Worm (Caenorhabditis elegans) whole organism, mixed stage, embryonic: ENCODE measurements around the gene M02F4.1.

ENCODE experiments used
- M03D4.4 ChIP-seq: sonication (generic microtip); optimal IDR thresholded peaks from 2 replicates; lab custom pipeline; 2017; ENCODE audit warnings: mild to moderate bottlenecking, missing genetic modification characterization, missing compliant biosample characterization
- bed-3 ChIP-seq: fragments of 200-800 bp; sonication (Bioruptor generic); optimal IDR thresholded peaks from 3 replicates; lab custom pipeline; 2018; ENCODE audit warnings: mild to moderate bottlenecking, missing genetic modification characterization, moderate library complexity, missing compliant biosample characterization
- blmp-1 ChIP-seq: fragments of 150-350 bp; optimal IDR thresholded peaks from 2 replicates; lab custom pipeline; 2014; ENCODE audit warnings: missing biosample characterization, missing genetic modification characterization
- ceh-39 ChIP-seq: fragments of 150-350 bp; optimal IDR thresholded peaks from 2 replicates; lab custom pipeline; 2014; ENCODE audit warnings: missing biosample characterization, missing genetic modification characterization
- ceh-43 ChIP-seq: fragments of 200-800 bp; sonication (Bioruptor generic); optimal IDR thresholded peaks from 2 replicates; lab custom pipeline; 2018; ENCODE audit warnings: mild to moderate bottlenecking, missing genetic modification characterization, moderate library complexity, missing compliant biosample characterization
- ceh-83 ChIP-seq: fragments of 200-800 bp; sonication (Bioruptor generic); optimal IDR thresholded peaks from 2 replicates; lab custom pipeline; 2018; ENCODE audit warnings: mild to moderate bottlenecking, missing genetic modification characterization, missing compliant biosample characterization
- ces-1 ChIP-seq: fragments of 150-350 bp; optimal IDR thresholded peaks from 2 replicates; lab custom pipeline; 2014; ENCODE audit warnings: missing biosample characterization, missing genetic modification reagents, missing genetic modification characterization
- cnd-1 ChIP-seq: fragments of 200-800 bp; sonication (Bioruptor generic); optimal IDR thresholded peaks from 2 replicates; lab custom pipeline; 2018; ENCODE audit warnings: mild to moderate bottlenecking, missing genetic modification characterization, missing compliant biosample characterization
- drap-1 ChIP-seq: fragments of 200-800 bp; sonication (Bioruptor generic); optimal IDR thresholded peaks from 3 replicates; lab custom pipeline; 2018; ENCODE audit warnings: mild to moderate bottlenecking, missing genetic modification characterization, missing compliant biosample characterization
- elt-1 ChIP-seq: sonication (generic microtip); optimal IDR thresholded peaks from 2 replicates; lab custom pipeline; 2017; ENCODE audit warnings: missing genetic modification characterization, mild to moderate bottlenecking, missing compliant biosample characterization, antibody characterized with exemption, moderate library complexity, borderline replicate concordance; ENCODE audit not compliant: insufficient read depth
- elt-3 ChIP-seq: fragments of 150-350 bp; optimal IDR thresholded peaks from 2 replicates; lab custom pipeline; 2014; ENCODE audit warnings: missing biosample characterization, missing genetic modification characterization
- flh-1 ChIP-seq: fragments of 200-800 bp; sonication (Bioruptor generic); optimal IDR thresholded peaks from 2 replicates; lab custom pipeline; 2018; ENCODE audit warnings: mild to moderate bottlenecking, missing genetic modification characterization, moderate library complexity, missing compliant biosample characterization
- ham-2 ChIP-seq: fragments of 200-800 bp; sonication (Bioruptor generic); optimal IDR thresholded peaks from 2 replicates; lab custom pipeline; 2018; ENCODE audit warnings: mild to moderate bottlenecking, missing genetic modification characterization, missing compliant biosample characterization
- lin-13 ChIP-seq: fragments of 150-350 bp; optimal IDR thresholded peaks from 2 replicates; lab custom pipeline; 2014; ENCODE audit warnings: missing biosample characterization, missing genetic modification characterization
- lin-32 ChIP-seq: fragments of 200-800 bp; sonication (Bioruptor generic); optimal IDR thresholded peaks from 2 replicates; lab custom pipeline; 2018; ENCODE audit warnings: mild to moderate bottlenecking, missing genetic modification characterization, missing compliant biosample characterization
- lsy-2 ChIP-seq: fragments of 150-350 bp; optimal IDR thresholded peaks from 2 replicates; lab custom pipeline; 2014; ENCODE audit warnings: missing biosample characterization, missing genetic modification characterization
- mab-5 ChIP-seq: fragments of 150-350 bp; optimal IDR thresholded peaks from 2 replicates; lab custom pipeline; 2014; ENCODE audit warnings: missing biosample characterization, missing genetic modification characterization
- mls-2 ChIP-seq: sonication (generic microtip); optimal IDR thresholded peaks from 2 replicates; lab custom pipeline; 2016; ENCODE audit warnings: mild to moderate bottlenecking, missing genetic modification characterization, moderate library complexity, missing compliant biosample characterization
- nhr-12 ChIP-seq: fragments of 150-350 bp; optimal IDR thresholded peaks from 2 replicates; lab custom pipeline; 2014; ENCODE audit warnings: missing biosample characterization, missing genetic modification characterization
- nhr-237 ChIP-seq: fragments of 150-350 bp; optimal IDR thresholded peaks from 2 replicates; lab custom pipeline; 2014; ENCODE audit warnings: missing biosample characterization, missing genetic modification characterization
- nhr-28 ChIP-seq: fragments of 150-350 bp; optimal IDR thresholded peaks from 2 replicates; lab custom pipeline; 2014; ENCODE audit warnings: missing biosample characterization, missing genetic modification characterization
- pha-4 ChIP-seq: fragments of 150-350 bp; optimal IDR thresholded peaks from 2 replicates; lab custom pipeline; 2018; ENCODE audit warnings: missing biosample characterization, missing genetic modification reagents, missing genetic modification characterization
- sem-2 ChIP-seq: fragments of 200-800 bp; sonication (Bioruptor generic); optimal IDR thresholded peaks from 2 replicates; lab custom pipeline; 2018; ENCODE audit warnings: mild to moderate bottlenecking, missing genetic modification characterization, missing compliant biosample characterization
- snpc-4 ChIP-seq: fragments of 150-350 bp; optimal IDR thresholded peaks from 2 replicates; lab custom pipeline; 2014; ENCODE audit warnings: missing biosample characterization, missing genetic modification characterization
- sptf-1 ChIP-seq: sonication (generic microtip); optimal IDR thresholded peaks from 2 replicates; lab custom pipeline; 2017; ENCODE audit warnings: mild to moderate bottlenecking, missing genetic modification characterization, moderate library complexity, missing compliant biosample characterization
- unc-120 ChIP-seq: sonication (generic microtip); optimal IDR thresholded peaks from 2 replicates; lab custom pipeline; 2017; ENCODE audit warnings: missing genetic modification characterization, missing compliant biosample characterization; ENCODE audit not compliant: poor library complexity, severe bottlenecking
- unc-39 ChIP-seq: fragments of 150-350 bp; optimal IDR thresholded peaks from 2 replicates; lab custom pipeline; 2014; ENCODE audit warnings: missing biosample characterization, missing genetic modification characterization
- unc-62 ChIP-seq: fragments of 150-350 bp; optimal IDR thresholded peaks from 2 replicates; lab custom pipeline; 2014; ENCODE audit warnings: missing biosample characterization, missing genetic modification reagents, missing genetic modification characterization
- zip-8 ChIP-seq: fragments of 150-350 bp; optimal IDR thresholded peaks from 2 replicates; lab custom pipeline; 2014; ENCODE audit warnings: missing biosample characterization, missing genetic modification characterization
- ztf-11 ChIP-seq: fragments of 150-350 bp; optimal IDR thresholded peaks from 2 replicates; lab custom pipeline; 2014; ENCODE audit warnings: missing biosample characterization, missing genetic modification characterization

The M02F4.1 gene

DNA sequence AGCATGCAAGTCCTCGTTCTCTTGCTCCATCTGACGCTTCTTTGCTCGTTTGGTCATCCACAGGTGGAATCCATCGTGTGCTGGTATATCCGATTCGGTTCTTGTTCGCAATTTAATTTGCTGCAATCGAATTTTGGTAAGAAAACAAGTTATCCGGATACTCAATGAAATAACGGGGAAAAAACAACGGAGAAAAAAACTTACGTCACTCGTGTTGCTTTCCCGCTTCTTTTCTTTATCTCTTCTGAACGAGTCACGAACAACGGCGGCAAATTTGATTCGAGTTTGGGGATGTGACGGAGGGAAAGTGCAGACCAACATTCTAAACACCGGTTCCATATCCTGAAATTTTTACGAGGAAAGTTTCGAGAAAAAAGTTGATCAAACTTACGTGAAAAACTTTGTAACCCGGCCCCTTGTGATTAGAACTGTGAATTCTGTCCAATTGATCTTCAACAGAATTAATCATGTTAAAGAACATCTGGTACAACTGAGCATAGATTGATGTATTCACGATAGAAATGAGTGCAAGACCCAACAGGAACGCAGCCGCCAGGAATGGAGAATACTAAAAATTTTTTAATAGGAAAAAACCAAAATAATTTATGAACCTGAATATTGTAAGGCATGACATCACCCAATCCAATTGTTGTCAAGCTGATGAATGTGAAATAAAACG lies 22.5 kb upstream of the M02F4.1 start:
- no peak for TF ChIP-seq nhr-12 (tag; lab: Kevin White, UChicago)
- TF ChIP-seq ces-1: peak; percentile 26

- TF ChIP-seq M03D4.4 (tag; lab: Kevin White, UChicago): no peak
- TF ChIP-seq elt-3: no peak
- TF ChIP-seq ces-1: peak; percentile 85
- TF ChIP-seq cnd-1 (tag; lab: Kevin White, UChicago): no peak
- no peak for TF ChIP-seq snpc-4 (tag; lab: Kevin White, UChicago)
- TF ChIP-seq ham-2 (GFP tag; lab: Kevin White, UChicago): no peak
- TF ChIP-seq unc-62 (GFP tag; lab: Kevin White, UChicago): peak; percentile 36
Measured at ce11 chrX:3049233-3049632, 20.3 kb upstream of the M02F4.1 start.

- TF ChIP-seq elt-1 (tag; lab: Kevin White, UChicago) (no peak), sem-2 (no peak), mab-5 (tag; lab: Kevin White, UChicago) (no peak), sptf-1 (tag; lab: Kevin White, UChicago) (no peak), blmp-1 (tag; lab: Kevin White, UChicago) (no peak), drap-1 (no peak), ces-1 (no peak), ceh-39 (tag; lab: Kevin White, UChicago) (no peak), pha-4 (tag; lab: Kevin White, UChicago) (no peak), flh-1 (GFP tag; lab: Kevin White, UChicago) (no peak), lsy-2 (tag; lab: Kevin White, UChicago) (no peak), lin-13 (tag; lab: Kevin White, UChicago) (no peak), nhr-28 (tag; lab: Kevin White, UChicago) (no peak)
Measured at ce11 chrX:3048696-3049095, 19.8 kb upstream of the M02F4.1 start.

DNA sequence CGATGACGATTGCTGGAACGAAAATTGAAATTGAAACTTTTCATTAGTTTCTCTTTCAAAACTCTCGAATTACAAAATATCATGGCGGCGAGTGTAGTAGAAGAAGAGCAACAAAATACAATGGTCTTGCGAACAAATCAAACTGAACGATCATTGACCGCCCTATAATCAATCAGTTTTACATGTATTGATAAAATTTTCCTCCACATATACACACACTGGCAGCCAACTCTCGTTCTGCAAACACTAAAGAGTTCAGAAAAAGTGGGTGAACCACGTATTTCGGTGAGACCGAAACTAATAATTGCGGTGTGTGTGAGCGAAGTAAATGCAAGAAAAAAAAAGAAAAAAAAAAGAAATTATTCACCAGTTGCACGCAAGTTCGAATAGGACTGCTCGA lies 18.3 kb upstream of the M02F4.1 start:
- no peak for TF ChIP-seq unc-120 (tag; lab: Kevin White, UChicago)
- no peak for TF ChIP-seq elt-3
- TF ChIP-seq cnd-1 (tag; lab: Kevin White, UChicago): no peak
- no peak for TF ChIP-seq ces-1
- TF ChIP-seq drap-1: no peak
- TF ChIP-seq lin-32 (GFP tag; lab: Kevin White, UChicago): no peak
- TF ChIP-seq snpc-4 (tag; lab: Kevin White, UChicago): no peak
- no peak for TF ChIP-seq unc-39 (tag; lab: Kevin White, UChicago)
- TF ChIP-seq zip-8 (tag; lab: Kevin White, UChicago): no peak
- TF ChIP-seq ham-2 (GFP tag; lab: Kevin White, UChicago): no peak
- TF ChIP-seq mls-2: no peak
- no peak for TF ChIP-seq pha-4 (tag; lab: Kevin White, UChicago)
- TF ChIP-seq nhr-237 (tag; lab: Kevin White, UChicago): no peak
- no peak for TF ChIP-seq unc-62 (GFP tag; lab: Kevin White, UChicago)
- no peak for TF ChIP-seq bed-3 (GFP tag; lab: Kevin White, UChicago)
- TF ChIP-seq ceh-83 (GFP tag; lab: Kevin White, UChicago): no peak
- no peak for TF ChIP-seq ztf-11 (tag; lab: Kevin White, UChicago)
- no peak for TF ChIP-seq blmp-1 (tag; lab: Kevin White, UChicago)
- no peak for TF ChIP-seq ceh-43

- TF ChIP-seq mls-2: no peak
- TF ChIP-seq nhr-237 (tag; lab: Kevin White, UChicago): no peak
- TF ChIP-seq snpc-4 (tag; lab: Kevin White, UChicago): no peak
- no peak for TF ChIP-seq ces-1
- no peak for TF ChIP-seq flh-1 (GFP tag; lab: Kevin White, UChicago)
- no peak for TF ChIP-seq mab-5 (tag; lab: Kevin White, UChicago)
- no peak for TF ChIP-seq sem-2
- TF ChIP-seq ceh-39 (tag; lab: Kevin White, UChicago): no peak
- no peak for TF ChIP-seq lsy-2 (tag; lab: Kevin White, UChicago)
- no peak for TF ChIP-seq bed-3 (GFP tag; lab: Kevin White, UChicago)
- TF ChIP-seq ztf-11 (tag; lab: Kevin White, UChicago): no peak
- TF ChIP-seq lin-32 (GFP tag; lab: Kevin White, UChicago): no peak
- TF ChIP-seq sptf-1 (tag; lab: Kevin White, UChicago): no peak
- TF ChIP-seq M03D4.4 (tag; lab: Kevin White, UChicago): no peak
- TF ChIP-seq elt-3: no peak
- TF ChIP-seq ceh-43: no peak
- TF ChIP-seq elt-1 (tag; lab: Kevin White, UChicago): no peak
- no peak for TF ChIP-seq unc-62 (GFP tag; lab: Kevin White, UChicago)
- TF ChIP-seq unc-39 (tag; lab: Kevin White, UChicago): no peak
Measured at ce11 chrX:3045466-3045865, 16.5 kb upstream of the M02F4.1 start, which contains the start of gene cnnm-3. cnnm-3 (minus strand) TSS chrX:3045847.
